Worm (Caenorhabditis elegans) whole organism, late embryonic: ENCODE results near the gene kmo-1.

Source experiments
- C38D4.7 ChIP-seq: fragments of 200-800 bp; sonication (Bioruptor generic); optimal IDR thresholded peaks from 2 replicates; lab custom pipeline; 2018; ENCODE audit warnings: mild to moderate bottlenecking, missing genetic modification characterization, moderate library complexity, missing compliant biosample characterization
- ama-1 ChIP-seq: fragments of 150-350 bp; optimal IDR thresholded peaks from 2 replicates; lab custom pipeline; 2014
- ceh-9 ChIP-seq: sonication (generic microtip); optimal IDR thresholded peaks from 2 replicates; lab custom pipeline; 2016; ENCODE audit warnings: mild to moderate bottlenecking, missing genetic modification characterization, inconsistent platforms, missing compliant biosample characterization
- elt-2 ChIP-seq: sonication (generic microtip); optimal IDR thresholded peaks from 2 replicates; lab custom pipeline; 2016; ENCODE audit warnings: missing genetic modification reagents, missing genetic modification characterization, missing compliant biosample characterization
- elt-4 ChIP-seq: sonication (generic microtip); optimal IDR thresholded peaks from 2 replicates; lab custom pipeline; 2016; ENCODE audit warnings: missing genetic modification characterization, missing compliant biosample characterization
- fkh-10 ChIP-seq: fragments of 150-350 bp; optimal IDR thresholded peaks from 2 replicates; lab custom pipeline; 2014; ENCODE audit warnings: missing biosample characterization, missing genetic modification reagents, missing genetic modification characterization
- hlh-15 ChIP-seq: sonication (generic microtip); optimal IDR thresholded peaks from 2 replicates; lab custom pipeline; 2016; ENCODE audit warnings: missing genetic modification characterization, missing compliant biosample characterization
- nhr-11 ChIP-seq: fragments of 150-350 bp; optimal IDR thresholded peaks from 2 replicates; lab custom pipeline; 2014; ENCODE audit warnings: missing biosample characterization, missing genetic modification characterization
- nhr-232 ChIP-seq: sonication (generic microtip); optimal IDR thresholded peaks from 2 replicates; lab custom pipeline; 2016; ENCODE audit warnings: missing genetic modification characterization, missing compliant biosample characterization
- pha-4 ChIP-seq: fragments of 150-350 bp; optimal IDR thresholded peaks from 2 replicates; lab custom pipeline; 2018; ENCODE audit warnings: missing biosample characterization, missing genetic modification reagents, missing genetic modification characterization
- zip-5 ChIP-seq: sonication (generic microtip); optimal IDR thresholded peaks from 2 replicates; lab custom pipeline; 2016; ENCODE audit warnings: missing genetic modification characterization, missing compliant biosample characterization

ce11 chrV:12045132-12045531, 25.2 kb downstream of the kmo-1 start, which contains the start of gene F10C2.5:
- no peak for TF ChIP-seq ama-1 (lab: Kevin White, UChicago)
- no peak for TF ChIP-seq C38D4.7 (GFP tag; lab: Kevin White, UChicago)
- TF ChIP-seq zip-5 (tag; lab: Kevin White, UChicago), result no peak
- TF ChIP-seq ceh-9 (tag; lab: Kevin White, UChicago), result no peak
- TF ChIP-seq pha-4 (tag; lab: Kevin White, UChicago), result no peak
- no peak for TF ChIP-seq fkh-10
- TF ChIP-seq elt-4 (tag; lab: Kevin White, UChicago), result no peak
- TF ChIP-seq elt-2, result no peak
- TF ChIP-seq hlh-15, result no peak
- TF ChIP-seq nhr-232 (tag; lab: Kevin White, UChicago), result no peak
- TF ChIP-seq nhr-11 (tag; lab: Kevin White, UChicago), result no peak
